Worm (Caenorhabditis elegans): ENCODE data around the gene Y53F4B.36.
"Not testable (repeated sequence)": the region's sequence is repeated elsewhere in the genome, so short reads cannot be mapped to it uniquely, and the experiment has no call there.

Gene Y53F4B.36

ce11 chrII:15169811-15170282 lies 5.9 kb upstream of the Y53F4B.36 start, which contains the start of gene gst-29:
gst-29 (minus strand) TSS chrII:15169861.
- TF ChIP-seq lin-11 (tag; optimal IDR thresholded peaks at IDR 0.05) (no peak), unc-55 (GFP tag; optimal IDR thresholded peaks at IDR 0.05) (no peak), gmeb-2 (tag; optimal IDR thresholded peaks at IDR 0.05) (no peak), hlh-8 (tag; optimal IDR thresholded peaks at IDR 0.05) (no peak), sox-4 (tag; optimal IDR thresholded peaks at IDR 0.05) (no peak), ceh-34 (tag; optimal IDR thresholded peaks at IDR 0.05) (no peak), tbx-2 (tag; optimal IDR thresholded peaks at IDR 0.05) (no peak), nhr-11 (tag; optimal IDR thresholded peaks at IDR 0.05) (no peak), Y22D7AL.16 (tag; optimal IDR thresholded peaks at IDR 0.05) (no peak), pax-1 (tag; optimal IDR thresholded peaks at IDR 0.05) (no peak), pat-9 (tag; optimal IDR thresholded peaks at IDR 0.05) (no peak), ceh-6 (GFP tag; optimal IDR thresholded peaks at IDR 0.05) (no peak), ceh-19 (GFP tag; optimal IDR thresholded peaks at IDR 0.05) (no peak), F13H6.1 (tag; optimal IDR thresholded peaks at IDR 0.05) (no peak), ceh-22 (tag; optimal IDR thresholded peaks at IDR 0.05) (no peak), ref-2 (tag; optimal IDR thresholded peaks at IDR 0.05) (no peak), dmd-4 (tag; optimal IDR thresholded peaks at IDR 0.05; ENCODE audit: borderline replicate concordance) (no peak), ceh-31 (tag; optimal IDR thresholded peaks at IDR 0.05) (no peak), fkh-10 (GFP tag; optimal IDR thresholded peaks at IDR 0.05) (no peak)

DNA sequence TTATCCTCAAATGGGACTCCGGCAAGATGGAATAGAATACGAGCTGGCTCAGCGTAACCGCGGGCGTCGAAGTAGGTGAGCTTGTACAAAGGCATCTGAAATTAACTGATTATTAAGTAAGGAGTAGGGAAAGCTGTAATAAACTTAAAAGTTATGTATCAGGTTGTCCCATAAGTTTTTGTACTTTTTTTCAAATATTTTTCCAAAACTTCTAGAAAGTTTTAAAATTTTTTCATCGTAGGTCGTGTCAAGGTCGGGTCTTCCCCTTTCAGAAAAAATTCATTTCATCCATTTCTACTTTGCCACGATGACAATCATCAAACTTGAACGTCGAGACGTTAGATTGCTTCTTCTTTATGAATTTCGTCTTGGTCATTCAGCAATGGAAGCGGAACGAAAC lies 3.9 kb upstream of the Y53F4B.36 start, which contains the start of gene gst-39:
Gene gst-39, minus strand, starts transcription at position 101 of the 400 bp plus-strand sequence.
- TF ChIP-seq K02D7.2, ceh-24, ceh-18 (tag; optimal IDR thresholded peaks at IDR 0.05): not testable (repeated sequence)

DNA sequence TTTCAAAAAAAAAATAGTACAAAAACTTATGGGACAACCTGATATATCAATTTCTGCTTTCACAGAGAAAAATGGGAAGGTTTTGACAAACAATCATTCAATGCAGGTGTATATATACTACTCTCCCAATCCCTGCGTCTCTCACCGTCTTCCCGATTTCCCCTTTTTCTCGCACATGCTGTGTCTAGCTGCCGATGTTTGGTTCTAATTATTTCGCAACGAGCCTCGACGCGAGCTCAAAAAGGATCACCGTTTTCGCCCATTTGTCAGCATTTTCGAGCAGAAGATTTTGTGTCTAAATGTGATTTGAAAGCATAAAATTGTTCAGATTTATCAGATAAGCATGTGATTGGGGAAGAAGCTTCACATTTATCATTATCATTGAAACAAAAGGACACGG lies 2.6 kb upstream of the Y53F4B.36 start:
- TF ChIP-seq eyg-1 (tag; optimal IDR thresholded peaks at IDR 0.05) (no peak), fax-1 (tag; optimal IDR thresholded peaks at IDR 0.05) (no peak), pros-1 (tag; optimal IDR thresholded peaks at IDR 0.05) (no peak), hlh-8 (tag; optimal IDR thresholded peaks at IDR 0.05) (no peak), odd-2 (tag; optimal IDR thresholded peaks at IDR 0.05) (no peak), unc-86 (tag; optimal IDR thresholded peaks at IDR 0.05) (no peak), sox-4 (tag; optimal IDR thresholded peaks at IDR 0.05) (no peak), hlh-30 (tag; optimal IDR thresholded peaks at IDR 0.05; ENCODE audit: insufficient read depth) (no peak), C08G9.2 (tag; optimal IDR thresholded peaks at IDR 0.05) (no peak), ttx-3 (tag; optimal IDR thresholded peaks at IDR 0.05) (no peak), unc-42 (tag; optimal IDR thresholded peaks at IDR 0.05) (no peak), dve-1 (tag; optimal IDR thresholded peaks at IDR 0.05) (no peak), ceh-2 (tag; optimal IDR thresholded peaks at IDR 0.05) (no peak)

DNA sequence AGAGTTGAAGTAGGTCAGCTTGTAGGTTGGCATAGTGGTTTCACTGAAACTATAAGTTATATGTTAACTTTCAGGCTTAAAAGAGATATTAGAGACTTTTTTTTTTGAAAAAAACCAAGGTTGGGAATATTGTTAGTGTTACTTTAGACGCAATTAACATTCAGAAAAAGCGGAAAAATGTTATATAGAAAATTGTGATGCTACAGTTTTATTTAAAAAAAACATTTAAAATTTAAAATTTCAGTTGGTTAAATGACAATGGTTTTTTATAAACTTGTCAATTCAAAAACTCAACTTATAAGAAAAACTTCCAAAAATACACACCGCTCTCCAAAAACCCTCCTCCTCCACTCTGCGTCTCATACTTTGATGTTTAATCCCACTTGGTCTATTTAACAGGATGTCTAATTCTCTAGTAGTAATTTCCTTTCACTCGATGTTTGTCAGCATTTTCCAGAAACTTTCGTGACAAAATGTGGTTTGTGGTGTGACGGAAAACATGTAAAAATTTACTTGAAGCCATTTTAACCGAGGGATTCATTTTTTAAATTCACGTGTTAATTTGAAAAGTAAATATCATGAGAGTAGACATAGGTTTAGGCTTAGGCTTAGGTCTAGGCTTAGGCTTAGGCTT lies 711 bp upstream of the Y53F4B.36 start, which contains the start of gene gst-31:
Gene gst-31, minus strand, starts transcription at position 51 of the 634 bp plus-strand sequence.
- no peak for TF ChIP-seq Y22D7AL.16 (tag; optimal IDR thresholded peaks at IDR 0.05)
- TF ChIP-seq ttx-3 (tag; optimal IDR thresholded peaks at IDR 0.05): no peak
- TF ChIP-seq ref-2 (tag; optimal IDR thresholded peaks at IDR 0.05): no peak
- no peak for TF ChIP-seq nhr-232 (tag; optimal IDR thresholded peaks at IDR 0.05)
- no peak for TF ChIP-seq ztf-16 (tag; optimal IDR thresholded peaks at IDR 0.05)
- TF ChIP-seq mec-3 (tag; optimal IDR thresholded peaks at IDR 0.05; ENCODE audit: borderline replicate concordance): no peak
- TF ChIP-seq ceh-24 (tag; optimal IDR thresholded peaks at IDR 0.05): no peak
- TF ChIP-seq ceh-31 (tag; optimal IDR thresholded peaks at IDR 0.05): no peak
- TF ChIP-seq ceh-18 (tag; optimal IDR thresholded peaks at IDR 0.05): no peak
- TF ChIP-seq pros-1 (tag; optimal IDR thresholded peaks at IDR 0.05): no peak
- TF ChIP-seq fkh-10 (GFP tag; optimal IDR thresholded peaks at IDR 0.05): no peak
- no peak for TF ChIP-seq pha-4 (tag; optimal IDR thresholded peaks at IDR 0.05)
- TF ChIP-seq ets-4 (tag; optimal IDR thresholded peaks at IDR 0.05): no peak

All from whole organism, late embryonic.